Worm (Caenorhabditis elegans): ENCODE measurements around the gene F53A3.7.

F53A3.7 gene

ce11 chrIII:1982597-1983244, 31.4 kb downstream of the F53A3.7 start, which contains the start of gene srd-66:
srd-66 (minus strand) TSS chrIII:1982647.
- TF ChIP-seq F13C5.2 (tag; optimal IDR thresholded peaks at IDR 0.05) (no peak), ceh-36 (tag; optimal IDR thresholded peaks at IDR 0.05) (no peak), pes-1 (GFP tag; IDR thresholded peaks at IDR 0.05) (no peak), aly-1 (tag; optimal IDR thresholded peaks at IDR 0.05) (no peak), ets-7 (tag; optimal IDR thresholded peaks at IDR 0.05) (no peak), scrt-1 (GFP tag; IDR thresholded peaks at IDR 0.05) (no peak), hnd-1 (tag; optimal IDR thresholded peaks at IDR 0.05) (no peak), sea-1 (GFP tag; conservative IDR thresholded peaks at IDR 0.05) (no peak), B0310.2 (tag; optimal IDR thresholded peaks at IDR 0.05) (no peak), tbx-11 (GFP tag; IDR thresholded peaks at IDR 0.05) (no peak), hmbx-1 (tag; optimal IDR thresholded peaks at IDR 0.05) (no peak), flt-1 (GFP tag; IDR thresholded peaks at IDR 0.05) (no peak), hmg-4 (GFP tag; optimal IDR thresholded peaks at IDR 0.05) (no peak), tbx-37 (GFP tag; conservative IDR thresholded peaks at IDR 0.05) (no peak), ama-1 (optimal IDR thresholded peaks at IDR 0.05) (no peak)

DNA sequence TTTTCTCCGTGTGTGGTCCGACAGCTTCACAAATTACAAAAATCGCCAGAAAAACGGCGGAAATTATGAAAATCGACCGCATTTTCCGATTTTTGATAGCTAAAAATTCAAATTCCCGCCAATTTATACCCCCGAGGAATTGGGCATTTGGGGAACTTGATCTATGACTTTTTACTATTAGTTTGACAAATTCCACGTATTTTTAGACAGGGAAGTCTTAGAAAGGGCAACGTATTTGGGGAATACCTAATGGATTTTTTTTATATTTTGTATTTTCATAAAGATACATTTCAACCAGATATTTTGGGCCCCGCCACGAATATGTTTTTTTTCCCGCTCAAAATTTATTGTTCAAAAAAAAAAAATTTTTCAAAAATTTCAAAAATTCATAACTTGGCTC, 33.5 kb downstream of the F53A3.7 start, which contains the start of gene Y39A3B.7:
Gene Y39A3B.7 (minus strand): TSS at position 101 of the 400 bp plus-strand sequence.
- TF ChIP-seq B0310.2 (tag; optimal IDR thresholded peaks at IDR 0.05) (no peak), aly-1 (tag; optimal IDR thresholded peaks at IDR 0.05) (no peak), scrt-1 (GFP tag; IDR thresholded peaks at IDR 0.05) (no peak), tbx-11 (GFP tag; IDR thresholded peaks at IDR 0.05) (no peak), pes-1 (GFP tag; IDR thresholded peaks at IDR 0.05) (no peak), hnd-1 (tag; optimal IDR thresholded peaks at IDR 0.05) (no peak), F13C5.2 (tag; optimal IDR thresholded peaks at IDR 0.05) (no peak), tra-4 (tag; optimal IDR thresholded peaks at IDR 0.05) (no peak), hmbx-1 (tag; optimal IDR thresholded peaks at IDR 0.05) (no peak), ceh-36 (tag; optimal IDR thresholded peaks at IDR 0.05) (no peak), hmg-4 (GFP tag; optimal IDR thresholded peaks at IDR 0.05) (no peak), tbx-37 (GFP tag; conservative IDR thresholded peaks at IDR 0.05) (no peak), flt-1 (GFP tag; IDR thresholded peaks at IDR 0.05) (no peak), ceh-13 (GFP tag; optimal IDR thresholded peaks at IDR 0.05) (no peak), ama-1 (optimal IDR thresholded peaks at IDR 0.05) (no peak), ets-7 (tag; optimal IDR thresholded peaks at IDR 0.05) (no peak), sea-1 (GFP tag; conservative IDR thresholded peaks at IDR 0.05) (no peak)

ce11 chrIII:1987693-1988092, 36.4 kb downstream of the F53A3.7 start, which contains the start of gene Y39A3B.8:
Y39A3B.8 (plus strand) TSS chrIII:1987993.
- TF ChIP-seq tbx-37 (GFP tag; conservative IDR thresholded peaks at IDR 0.05), result no peak
- no peak for TF ChIP-seq flt-1 (GFP tag; IDR thresholded peaks at IDR 0.05)
- no peak for TF ChIP-seq ceh-13 (GFP tag; optimal IDR thresholded peaks at IDR 0.05)
- TF ChIP-seq hnd-1 (tag; optimal IDR thresholded peaks at IDR 0.05), result no peak
- TF ChIP-seq scrt-1 (GFP tag; IDR thresholded peaks at IDR 0.05), result no peak
- TF ChIP-seq F13C5.2 (tag; optimal IDR thresholded peaks at IDR 0.05), result no peak
- TF ChIP-seq pes-1 (GFP tag; IDR thresholded peaks at IDR 0.05), result no peak
- no peak for TF ChIP-seq aly-1 (tag; optimal IDR thresholded peaks at IDR 0.05)
- TF ChIP-seq ceh-36 (tag; optimal IDR thresholded peaks at IDR 0.05), result no peak
- no peak for TF ChIP-seq hmbx-1 (tag; optimal IDR thresholded peaks at IDR 0.05)

ce11 chrIII:1989940-1990339, 38.6 kb downstream of the F53A3.7 start:
- no peak for TF ChIP-seq aly-1 (tag; optimal IDR thresholded peaks at IDR 0.05)

DNA sequence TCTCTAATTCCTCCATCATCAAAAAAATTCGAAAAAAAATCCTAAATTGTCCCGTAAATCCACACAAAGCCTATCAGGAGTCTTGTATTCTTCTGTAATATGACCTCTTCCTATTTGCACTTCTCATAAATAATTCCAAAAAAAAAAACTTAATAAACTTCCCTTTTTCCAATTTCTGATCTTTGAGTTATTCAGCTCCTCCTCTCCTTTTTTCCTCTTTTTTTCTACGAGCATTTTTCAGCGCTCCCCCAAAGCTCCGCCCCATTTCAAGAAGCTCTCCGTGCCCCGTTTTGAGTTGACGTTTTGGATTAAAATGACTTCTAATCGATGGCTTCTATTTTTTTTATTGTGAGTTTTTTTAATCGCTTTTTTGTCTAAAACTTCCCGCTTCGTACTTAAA, 46.2 kb downstream of the F53A3.7 start, which contains the start of gene lgc-42:
Gene lgc-42 (plus strand): TSS at position 301 of the 400 bp plus-strand sequence.
- no peak for TF ChIP-seq F13C5.2 (tag; optimal IDR thresholded peaks at IDR 0.05)
- TF ChIP-seq ets-7 (tag; optimal IDR thresholded peaks at IDR 0.05), result no peak
- no peak for TF ChIP-seq hmbx-1 (tag; optimal IDR thresholded peaks at IDR 0.05)
- no peak for TF ChIP-seq B0310.2 (tag; optimal IDR thresholded peaks at IDR 0.05)
- no peak for TF ChIP-seq flt-1 (GFP tag; IDR thresholded peaks at IDR 0.05)
- no peak for TF ChIP-seq pes-1 (GFP tag; IDR thresholded peaks at IDR 0.05)
- TF ChIP-seq tbx-11 (GFP tag; IDR thresholded peaks at IDR 0.05), result no peak
- no peak for TF ChIP-seq tbx-37 (GFP tag; conservative IDR thresholded peaks at IDR 0.05)
- TF ChIP-seq sea-1 (GFP tag; conservative IDR thresholded peaks at IDR 0.05), result no peak
- no peak for TF ChIP-seq ceh-36 (tag; optimal IDR thresholded peaks at IDR 0.05)
- no peak for TF ChIP-seq hmg-4 (GFP tag; optimal IDR thresholded peaks at IDR 0.05)
- TF ChIP-seq ceh-13 (GFP tag; optimal IDR thresholded peaks at IDR 0.05), result no peak
- TF ChIP-seq ama-1 (optimal IDR thresholded peaks at IDR 0.05), result no peak
- no peak for TF ChIP-seq hnd-1 (tag; optimal IDR thresholded peaks at IDR 0.05)
- no peak for TF ChIP-seq scrt-1 (GFP tag; IDR thresholded peaks at IDR 0.05)
- TF ChIP-seq aly-1 (tag; optimal IDR thresholded peaks at IDR 0.05), result no peak

DNA sequence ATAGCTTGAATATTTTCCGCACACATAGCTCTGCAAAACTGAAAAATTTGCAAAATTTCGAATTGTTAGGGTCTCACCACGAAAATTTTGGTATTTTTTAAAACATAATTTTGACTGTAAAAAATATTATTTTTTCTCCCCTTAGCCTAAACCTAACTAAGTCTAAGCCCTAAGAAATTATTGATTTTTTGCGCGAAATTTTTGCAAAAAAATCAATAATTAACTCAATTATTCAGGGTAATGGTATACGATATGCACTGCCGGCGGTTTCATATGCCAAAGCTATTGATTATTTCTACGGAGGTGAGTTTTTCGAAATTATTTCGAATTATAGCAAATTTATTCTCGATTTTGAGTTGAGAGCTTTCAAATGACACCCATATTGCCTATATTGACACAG, 49.9 kb downstream of the F53A3.7 start:
- TF ChIP-seq hmg-4 (GFP tag; optimal IDR thresholded peaks at IDR 0.05) (no peak), flt-1 (GFP tag; IDR thresholded peaks at IDR 0.05) (no peak), pes-1 (GFP tag; IDR thresholded peaks at IDR 0.05) (no peak), ceh-36 (tag; optimal IDR thresholded peaks at IDR 0.05) (no peak), tbx-37 (GFP tag; conservative IDR thresholded peaks at IDR 0.05) (no peak), hmbx-1 (tag; optimal IDR thresholded peaks at IDR 0.05) (no peak), ceh-13 (GFP tag; optimal IDR thresholded peaks at IDR 0.05) (no peak), scrt-1 (GFP tag; IDR thresholded peaks at IDR 0.05) (no peak), aly-1 (tag; optimal IDR thresholded peaks at IDR 0.05) (no peak), ama-1 (optimal IDR thresholded peaks at IDR 0.05) (no peak)

Data from whole organism, early embryonic.